Worm (Caenorhabditis elegans): ENCODE measurements around the gene nhr-137.

The nhr-137 gene

ce11 chrX:6665129-6665858 is 3.5 kb downstream of the nhr-137 start:
- TF ChIP-seq flt-1 (GFP tag; IDR thresholded peaks at IDR 0.05), result no peak
- no peak for TF ChIP-seq ztf-29 (GFP tag; IDR thresholded peaks at IDR 0.05)
- no peak for TF ChIP-seq klf-2 (GFP tag; conservative IDR thresholded peaks at IDR 0.05)
- no peak for TF ChIP-seq cog-1 (tag; optimal IDR thresholded peaks at IDR 0.05)
- no peak for TF ChIP-seq ref-1 (GFP tag; conservative IDR thresholded peaks at IDR 0.05)
- no peak for TF ChIP-seq tab-1 (GFP tag; IDR thresholded peaks at IDR 0.05)
- TF ChIP-seq T22C8.4 (GFP tag; IDR thresholded peaks at IDR 0.05), result no peak
- no peak for TF ChIP-seq med-1 (GFP tag; optimal IDR thresholded peaks at IDR 0.05; ENCODE audit: insufficient read depth)
- TF ChIP-seq ztf-23 (GFP tag; IDR thresholded peaks at IDR 0.05), result no peak

DNA sequence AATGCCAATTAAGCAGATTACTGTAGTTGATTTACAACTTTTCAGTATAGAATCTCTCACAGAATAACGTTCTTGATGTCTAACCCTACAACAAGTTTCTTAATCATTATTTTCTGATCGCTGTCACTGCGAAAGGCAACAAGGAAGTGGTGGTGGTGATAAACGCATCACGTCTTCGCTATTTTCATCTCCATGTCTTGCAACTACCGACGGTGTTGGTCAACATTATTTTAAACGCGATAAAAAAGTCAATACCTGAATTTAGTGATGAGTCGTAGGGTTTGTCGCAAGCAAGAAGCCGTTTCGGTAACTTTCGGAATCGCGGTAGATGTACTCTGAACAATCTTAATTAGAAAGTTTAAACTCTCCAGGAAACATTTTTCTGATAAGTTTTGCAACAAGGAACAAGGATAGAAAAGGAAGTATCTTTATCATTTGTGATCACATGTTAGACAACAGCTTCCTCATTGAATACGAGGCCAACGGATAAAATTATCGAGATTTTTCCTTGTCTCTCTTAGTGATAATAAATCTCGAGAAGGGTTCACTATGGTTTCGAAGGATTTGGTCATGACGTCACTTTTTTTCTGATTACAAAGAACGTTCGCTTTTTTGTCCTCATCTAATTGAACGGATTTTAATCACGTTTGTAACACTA is 4.9 kb downstream of the nhr-137 start:
- TF ChIP-seq T22C8.4 (GFP tag; IDR thresholded peaks at IDR 0.05) (no peak), ztf-29 (GFP tag; IDR thresholded peaks at IDR 0.05) (no peak), med-1 (GFP tag; optimal IDR thresholded peaks at IDR 0.05; ENCODE audit: insufficient read depth) (no peak), flt-1 (GFP tag; IDR thresholded peaks at IDR 0.05) (no peak), tab-1 (GFP tag; IDR thresholded peaks at IDR 0.05) (no peak)

ce11 chrX:6662267-6662666 is 6.5 kb downstream of the nhr-137 start:
- TF ChIP-seq cog-1 (tag; optimal IDR thresholded peaks at IDR 0.05) (no peak), ztf-29 (GFP tag; IDR thresholded peaks at IDR 0.05) (no peak), T22C8.4 (GFP tag; IDR thresholded peaks at IDR 0.05) (no peak), ref-1 (GFP tag; conservative IDR thresholded peaks at IDR 0.05) (no peak), klf-2 (GFP tag; conservative IDR thresholded peaks at IDR 0.05) (no peak), tab-1 (GFP tag; IDR thresholded peaks at IDR 0.05) (no peak), flt-1 (GFP tag; IDR thresholded peaks at IDR 0.05) (no peak), med-1 (GFP tag; optimal IDR thresholded peaks at IDR 0.05; ENCODE audit: insufficient read depth) (no peak), ztf-23 (GFP tag; IDR thresholded peaks at IDR 0.05) (no peak)

DNA sequence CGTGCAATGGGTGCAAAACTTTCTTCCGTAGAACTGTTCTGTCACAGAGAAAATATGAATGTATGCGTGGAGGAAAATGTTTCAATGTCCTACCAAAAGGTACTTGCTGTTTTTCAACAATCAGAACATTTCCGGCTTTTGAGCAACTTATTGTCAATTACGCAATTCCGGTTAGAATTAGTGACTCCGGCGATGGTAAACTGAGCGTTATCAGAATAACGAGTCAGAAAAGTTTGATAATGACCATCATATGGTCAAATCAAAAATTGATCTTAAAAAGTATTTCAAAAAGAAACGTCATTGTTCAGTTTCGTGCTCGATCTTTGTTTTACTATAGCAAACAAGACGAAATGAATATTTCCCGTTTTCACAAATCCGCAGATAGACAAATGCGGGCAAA is 12.0 kb downstream of the nhr-137 start:
- TF ChIP-seq ref-1 (GFP tag; conservative IDR thresholded peaks at IDR 0.05) (no peak), ztf-23 (GFP tag; IDR thresholded peaks at IDR 0.05) (no peak), T22C8.4 (GFP tag; IDR thresholded peaks at IDR 0.05) (no peak), tab-1 (GFP tag; IDR thresholded peaks at IDR 0.05) (no peak), flt-1 (GFP tag; IDR thresholded peaks at IDR 0.05) (no peak), ztf-29 (GFP tag; IDR thresholded peaks at IDR 0.05) (no peak), med-1 (GFP tag; optimal IDR thresholded peaks at IDR 0.05; ENCODE audit: insufficient read depth) (no peak)

ce11 chrX:6656251-6656650 is 12.6 kb downstream of the nhr-137 start:
- TF ChIP-seq ztf-29 (GFP tag; IDR thresholded peaks at IDR 0.05) (no peak), T22C8.4 (GFP tag; IDR thresholded peaks at IDR 0.05) (no peak), flt-1 (GFP tag; IDR thresholded peaks at IDR 0.05) (no peak), cog-1 (tag; optimal IDR thresholded peaks at IDR 0.05) (no peak), ref-1 (GFP tag; conservative IDR thresholded peaks at IDR 0.05) (no peak)

ce11 chrX:6655163-6655562 is 13.6 kb downstream of the nhr-137 start, which contains the start of gene nhr-173:
Gene nhr-173 (plus strand): TSS chrX:6655528.
- TF ChIP-seq T22C8.4 (GFP tag; IDR thresholded peaks at IDR 0.05) (no peak), ref-1 (GFP tag; conservative IDR thresholded peaks at IDR 0.05) (no peak), tab-1 (GFP tag; IDR thresholded peaks at IDR 0.05) (no peak), klf-2 (GFP tag; conservative IDR thresholded peaks at IDR 0.05) (no peak), ztf-29 (GFP tag; IDR thresholded peaks at IDR 0.05) (no peak), med-1 (GFP tag; optimal IDR thresholded peaks at IDR 0.05; ENCODE audit: insufficient read depth) (no peak), flt-1 (GFP tag; IDR thresholded peaks at IDR 0.05) (no peak), ztf-23 (GFP tag; IDR thresholded peaks at IDR 0.05) (no peak), cog-1 (tag; optimal IDR thresholded peaks at IDR 0.05) (no peak)

- TF ChIP-seq ztf-29 (GFP tag; IDR thresholded peaks at IDR 0.05) (no peak), cog-1 (tag; optimal IDR thresholded peaks at IDR 0.05) (no peak)
Measured at ce11 chrX:6654139-6654538, 14.7 kb downstream of the nhr-137 start.

DNA sequence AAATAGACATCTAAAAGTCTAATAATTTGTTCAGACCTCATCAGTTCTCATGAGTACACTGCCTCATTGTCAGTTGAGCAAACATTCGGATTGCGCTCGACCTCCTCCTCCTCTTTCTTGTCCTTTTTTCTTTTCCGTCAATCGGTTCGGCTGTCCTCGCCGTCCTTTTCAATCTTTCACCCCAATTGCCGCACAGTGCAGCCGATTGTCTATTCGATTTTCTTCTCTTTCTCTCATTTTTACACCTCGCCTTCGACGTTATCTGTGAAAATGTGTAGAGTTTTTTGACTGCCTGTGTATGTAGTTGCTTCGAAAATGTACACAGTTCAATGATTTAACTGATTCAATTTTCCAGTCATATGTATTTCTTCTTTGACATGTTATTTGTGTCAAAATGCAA is 15.6 kb downstream of the nhr-137 start:
- no peak for TF ChIP-seq ztf-23 (GFP tag; IDR thresholded peaks at IDR 0.05)
- no peak for TF ChIP-seq T22C8.4 (GFP tag; IDR thresholded peaks at IDR 0.05)
- no peak for TF ChIP-seq ztf-29 (GFP tag; IDR thresholded peaks at IDR 0.05)
- TF ChIP-seq cog-1 (tag; optimal IDR thresholded peaks at IDR 0.05), result no peak
- TF ChIP-seq klf-2 (GFP tag; conservative IDR thresholded peaks at IDR 0.05), result no peak
- no peak for TF ChIP-seq flt-1 (GFP tag; IDR thresholded peaks at IDR 0.05)
- TF ChIP-seq med-1 (GFP tag; optimal IDR thresholded peaks at IDR 0.05; ENCODE audit: insufficient read depth), result no peak
- no peak for TF ChIP-seq ref-1 (GFP tag; conservative IDR thresholded peaks at IDR 0.05)
- TF ChIP-seq tab-1 (GFP tag; IDR thresholded peaks at IDR 0.05), result no peak

DNA sequence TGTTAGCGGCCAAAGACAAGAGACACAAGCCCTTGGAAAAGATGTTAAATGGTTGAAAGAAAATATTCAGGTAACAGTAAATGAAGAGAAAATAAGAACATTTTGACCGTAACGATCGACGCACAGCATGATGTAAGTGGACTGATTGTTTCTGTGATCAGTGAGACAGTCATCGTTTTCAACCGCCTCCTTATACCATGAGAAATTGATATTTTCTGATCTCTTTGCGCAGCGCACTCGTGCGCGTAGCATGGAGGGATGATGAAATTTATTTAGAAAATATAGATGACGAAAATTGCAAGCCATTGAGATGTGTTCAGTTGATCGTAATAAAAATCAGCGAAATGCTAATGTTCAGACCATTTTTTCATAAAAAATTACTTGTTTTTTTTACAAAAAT is 19.2 kb downstream of the nhr-137 start:
- TF ChIP-seq ref-1 (GFP tag; conservative IDR thresholded peaks at IDR 0.05) (no peak), ztf-23 (GFP tag; IDR thresholded peaks at IDR 0.05) (no peak), med-1 (GFP tag; optimal IDR thresholded peaks at IDR 0.05; ENCODE audit: insufficient read depth) (no peak), T22C8.4 (GFP tag; IDR thresholded peaks at IDR 0.05) (no peak), tab-1 (GFP tag; IDR thresholded peaks at IDR 0.05) (no peak), klf-2 (GFP tag; conservative IDR thresholded peaks at IDR 0.05) (no peak)

DNA sequence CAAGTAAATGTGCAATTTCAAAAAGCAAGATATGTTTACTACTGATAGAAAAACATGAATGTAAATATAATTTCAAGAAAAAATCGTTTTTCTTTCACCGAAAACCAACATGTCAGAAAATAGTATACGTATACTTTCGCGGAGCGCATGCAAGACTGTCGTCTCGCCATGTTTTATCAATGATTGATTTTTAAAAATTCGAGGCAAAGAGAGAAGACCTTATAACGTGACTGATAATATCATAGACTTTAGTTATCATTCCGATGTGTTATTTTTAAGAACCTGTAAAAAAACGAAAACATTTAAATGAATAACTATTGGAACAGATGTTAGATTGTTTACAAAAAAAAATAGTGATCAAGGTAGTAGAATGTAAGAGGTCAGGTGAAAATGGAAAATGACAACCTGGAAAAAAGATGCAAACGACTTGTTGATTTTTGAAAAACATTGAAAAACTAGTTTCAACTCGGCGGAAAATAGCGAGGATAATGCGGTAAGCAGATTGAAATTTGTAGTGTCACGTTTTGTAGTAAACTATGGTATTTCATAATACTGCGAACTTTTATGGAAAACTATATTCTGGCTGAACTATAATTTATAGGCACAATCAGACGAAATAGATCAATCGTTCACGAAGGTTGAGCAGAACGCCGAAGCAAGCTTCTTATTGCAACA is 22.3 kb downstream of the nhr-137 start:
- TF ChIP-seq cog-1 (tag; optimal IDR thresholded peaks at IDR 0.05) (no peak), tab-1 (GFP tag; IDR thresholded peaks at IDR 0.05) (no peak), ref-1 (GFP tag; conservative IDR thresholded peaks at IDR 0.05) (no peak), med-1 (GFP tag; optimal IDR thresholded peaks at IDR 0.05; ENCODE audit: insufficient read depth) (no peak), klf-2 (GFP tag; conservative IDR thresholded peaks at IDR 0.05) (no peak), ztf-29 (GFP tag; IDR thresholded peaks at IDR 0.05) (no peak), T22C8.4 (GFP tag; IDR thresholded peaks at IDR 0.05) (no peak), ztf-23 (GFP tag; IDR thresholded peaks at IDR 0.05) (no peak), flt-1 (GFP tag; IDR thresholded peaks at IDR 0.05) (no peak)

Measured in whole organism, midembryonic.